Worm (Caenorhabditis elegans): ENCODE results near the gene F58H1.5.

DNA sequence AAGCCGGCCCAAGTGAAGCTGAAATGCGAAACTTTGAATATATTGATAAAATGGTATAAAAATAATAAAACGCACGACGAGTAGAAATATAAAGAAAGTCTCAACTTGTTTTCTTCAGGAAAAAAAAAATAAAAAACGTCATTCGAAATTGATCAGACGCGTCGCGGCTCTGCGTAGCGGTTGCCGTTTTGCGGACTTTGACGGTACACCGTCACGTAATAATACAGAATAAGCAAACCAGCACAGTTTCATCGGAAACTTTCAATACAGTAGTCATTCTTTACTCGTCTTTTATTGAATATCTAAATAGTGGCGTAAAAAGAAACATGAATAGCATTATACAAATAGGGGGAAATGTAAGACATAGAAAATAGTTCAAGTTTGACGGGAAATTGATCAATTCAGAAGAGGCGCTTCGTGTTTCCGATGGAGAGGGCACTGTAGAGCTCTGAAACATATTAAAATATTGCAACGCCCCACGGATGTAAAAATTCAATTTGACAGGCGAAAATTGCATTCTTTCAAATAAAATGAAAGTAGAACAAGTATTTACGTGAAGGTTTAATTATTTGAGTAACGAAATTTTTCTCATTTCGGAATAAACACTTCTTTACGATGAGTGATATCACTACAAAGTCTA is 35.6 kb downstream of the F58H1.5 start, which contains the start of the genes cyl-1 and C52E4.7:
- TF ChIP-seq nhr-90 (tag; optimal IDR thresholded peaks at IDR 0.05), result no peak
- no peak for TF ChIP-seq K12H6.12 (tag; optimal IDR thresholded peaks at IDR 0.05)
